Worm (Caenorhabditis elegans) whole organism, L4 larva: ENCODE results near the gene hsp-16.2.

Experiments
- F10B5.3 ChIP-seq: sonication (generic microtip); optimal IDR thresholded peaks from 2 replicates; lab custom pipeline; 2016; ENCODE audit warnings: mild to moderate bottlenecking, missing genetic modification characterization, missing compliant biosample characterization
- F49E8.2 ChIP-seq: sonication (generic microtip); optimal IDR thresholded peaks from 2 replicates; lab custom pipeline; 2016; ENCODE audit warnings: missing compliant biosample characterization, mild to moderate bottlenecking, missing genetic modification characterization, borderline replicate concordance
- aly-2 ChIP-seq: sonication (generic microtip); optimal IDR thresholded peaks from 2 replicates; lab custom pipeline; 2018; ENCODE audit warnings: missing biosample characterization, missing genetic modification characterization
- ceh-20 ChIP-seq: fragments of 200-800 bp; sonication (Bioruptor generic); IDR thresholded peaks from 2 replicates; pipeline ENCODE4 v1.3.6; 2022; ENCODE audit warnings: missing genetic modification reagents, missing genetic modification characterization, missing compliant biosample characterization
- egl-27 ChIP-seq: sonication (generic microtip); optimal IDR thresholded peaks from 3 replicates; lab custom pipeline; 2017; ENCODE audit warnings: missing biosample characterization, missing genetic modification reagents, missing genetic modification characterization
- fkh-10 ChIP-seq: fragments of 150-350 bp; optimal IDR thresholded peaks from 2 replicates; lab custom pipeline; 2014; ENCODE audit warnings: missing biosample characterization, missing genetic modification reagents, missing genetic modification characterization
- lim-7 ChIP-seq: fragments of 200-800 bp; sonication (Bioruptor generic); IDR thresholded peaks from 2 replicates; pipeline ENCODE4 v1.3.6; 2022; ENCODE audit warnings: missing genetic modification characterization, missing compliant biosample characterization
- zip-2 ChIP-seq: fragments of 150-350 bp; optimal IDR thresholded peaks from 2 replicates; lab custom pipeline; 2014; ENCODE audit warnings: missing biosample characterization, missing genetic modification characterization
- ztf-11 ChIP-seq: fragments of 150-350 bp; optimal IDR thresholded peaks from 2 replicates; lab custom pipeline; 2014; ENCODE audit warnings: missing biosample characterization, missing genetic modification characterization

DNA sequence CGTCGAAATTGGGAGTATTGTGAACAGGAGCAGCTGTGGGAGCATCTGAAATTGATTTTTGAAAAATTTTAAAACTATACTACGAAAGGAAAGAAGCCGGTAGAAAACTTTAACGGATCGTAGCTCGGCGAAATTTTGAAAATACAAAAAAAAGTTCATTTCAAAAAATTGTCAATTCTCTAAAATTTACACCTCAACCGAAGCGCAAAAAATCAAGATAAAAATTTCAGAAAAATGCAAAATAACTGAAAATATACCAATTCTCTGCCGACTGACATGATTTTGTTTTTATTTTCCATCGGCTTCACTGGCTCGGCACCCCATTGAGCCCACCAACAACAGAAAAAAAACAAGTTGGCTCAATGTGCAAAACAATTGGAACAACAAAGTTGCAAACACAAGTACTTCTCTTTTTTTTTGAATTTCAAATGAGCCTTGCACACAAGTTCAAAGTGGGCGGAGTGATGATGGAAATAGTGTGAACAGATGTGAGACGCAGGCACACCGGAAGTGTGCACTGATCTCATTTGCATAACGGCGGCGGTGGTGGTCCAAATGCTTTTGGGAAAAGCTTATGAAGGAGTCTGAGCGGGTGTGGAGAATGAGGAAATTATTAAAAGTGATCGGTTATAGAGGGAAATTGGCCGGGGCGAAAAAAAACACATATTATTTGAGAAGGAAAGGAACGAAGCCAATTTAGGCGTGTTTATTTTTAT is 29.7 kb downstream of the hsp-16.2 start, which contains the start of gene F36H9.7:
- no peak for TF ChIP-seq fkh-10
- no peak for TF ChIP-seq egl-27 (tag; lab: Kevin White, UChicago)
- no peak for TF ChIP-seq F10B5.3
- no peak for TF ChIP-seq ztf-11 (tag; lab: Kevin White, UChicago)
- TF ChIP-seq zip-2 (tag; lab: Kevin White, UChicago) = no peak
- no peak for TF ChIP-seq F49E8.2
- no peak for TF ChIP-seq lim-7 (GFP tag; lab: Robert Waterston, UW)
- TF ChIP-seq aly-2 (tag; lab: Kevin White, UChicago) = no peak
- TF ChIP-seq ceh-20 (GFP tag; lab: Robert Waterston, UW) = no peak
